Fruit fly (Drosophila melanogaster) whole organism, pupa: ENCODE results near the gene pinta.

Experiments
- CG10348 ChIP-seq: fragments of 200-800 bp; sonication (Bioruptor generic); IDR thresholded peaks from 2 replicates; pipeline ENCODE4 v1.3.6; 2022; ENCODE audit warnings: missing biosample characterization, missing genetic modification characterization
- CG12605 ChIP-seq: fragments of 200-800 bp; sonication (Bioruptor generic); IDR thresholded peaks from 2 replicates; pipeline ENCODE4 v1.3.6; 2022; ENCODE audit warnings: missing biosample characterization, missing genetic modification characterization
- CG14655 ChIP-seq: fragments of 200-800 bp; sonication (Bioruptor generic); optimal IDR thresholded peaks from 3 replicates; lab custom pipeline; 2017; ENCODE audit warnings: mild to moderate bottlenecking, missing biosample characterization, missing genetic modification reagents, missing genetic modification characterization
- CG15710 ChIP-seq: fragments of 200-800 bp; sonication (Bioruptor generic); optimal IDR thresholded peaks from 2 replicates; lab custom pipeline; 2018; ENCODE audit warnings: missing biosample characterization, mild to moderate bottlenecking, missing genetic modification characterization, moderate library complexity
- CG17806 ChIP-seq: fragments of 200-800 bp; sonication (Bioruptor generic); optimal IDR thresholded peaks from 2 replicates; lab custom pipeline; 2018; ENCODE audit warnings: missing biosample characterization, mild to moderate bottlenecking, missing genetic modification characterization, moderate library complexity
- CG32121 ChIP-seq: fragments of 200-800 bp; sonication (Bioruptor generic); IDR thresholded peaks from 2 replicates; pipeline ENCODE4 v1.3.6; 2022; ENCODE audit warnings: missing biosample characterization, missing genetic modification characterization
- CG34367 ChIP-seq: fragments of 200-800 bp; sonication (Bioruptor generic); optimal IDR thresholded peaks from 2 replicates; lab custom pipeline; 2018; ENCODE audit warnings: missing biosample characterization, mild to moderate bottlenecking, missing genetic modification characterization
- CG4496 ChIP-seq: fragments of 200-800 bp; sonication (Bioruptor generic); IDR thresholded peaks from 3 replicates; pipeline ENCODE4 v1.3.6; 2022; ENCODE audit warnings: missing biosample characterization, missing genetic modification characterization
- CG8159 ChIP-seq: fragments of 200-800 bp; sonication (Bioruptor generic); optimal IDR thresholded peaks from 3 replicates; lab custom pipeline; 2018; ENCODE audit warnings: missing biosample characterization, mild to moderate bottlenecking, missing genetic modification characterization, moderate library complexity
- CG8301 ChIP-seq: fragments of 200-800 bp; sonication (Bioruptor generic); optimal IDR thresholded peaks from 2 replicates; lab custom pipeline; 2018; ENCODE audit warnings: missing biosample characterization, mild to moderate bottlenecking, missing genetic modification characterization
- CG9948 ChIP-seq: fragments of 200-800 bp; sonication (Bioruptor generic); optimal IDR thresholded peaks from 2 replicates; lab custom pipeline; 2018; ENCODE audit warnings: missing biosample characterization, mild to moderate bottlenecking, missing genetic modification characterization, moderate library complexity
- D1 ChIP-seq: fragments of 200-800 bp; sonication (Bioruptor generic); optimal IDR thresholded peaks from 2 replicates; lab custom pipeline; 2018; ENCODE audit warnings: missing biosample characterization, mild to moderate bottlenecking, missing genetic modification characterization, moderate library complexity
- EcR ChIP-seq: fragments of 200-800 bp; sonication (Bioruptor generic); optimal IDR thresholded peaks from 3 replicates; lab custom pipeline; 2019; ENCODE audit warnings: missing biosample characterization, missing genetic modification characterization, mild to moderate bottlenecking, moderate library complexity, missing genetic modification reagents
- Ets98B ChIP-seq: fragments of 200-800 bp; sonication (Bioruptor generic); IDR thresholded peaks from 2 replicates; pipeline ENCODE4 v1.3.6; 2022; ENCODE audit warnings: missing biosample characterization, missing genetic modification characterization
- Pif1A ChIP-seq: fragments of 200-800 bp; sonication (Bioruptor generic); optimal IDR thresholded peaks from 3 replicates; lab custom pipeline; 2016; ENCODE audit warnings: missing biosample characterization, missing genetic modification characterization
- Pif1B ChIP-seq: fragments of 200-800 bp; sonication (Bioruptor generic); optimal IDR thresholded peaks from 3 replicates; lab custom pipeline; 2016; ENCODE audit warnings: missing biosample characterization, missing genetic modification characterization
- Snoo ChIP-seq: fragments of 200-800 bp; sonication (Bioruptor generic); optimal IDR thresholded peaks from 3 replicates; lab custom pipeline; 2017; ENCODE audit warnings: missing biosample characterization, mild to moderate bottlenecking, missing genetic modification characterization, inconsistent platforms
- fd96Ca ChIP-seq: fragments of 200-800 bp; sonication (Bioruptor generic); IDR thresholded peaks from 3 replicates; pipeline ENCODE4 v1.3.6; 2022; ENCODE audit warnings: missing biosample characterization, missing genetic modification characterization
- gl ChIP-seq: fragments of 200-800 bp; sonication (Bioruptor generic); optimal IDR thresholded peaks from 2 replicates; lab custom pipeline; 2018; ENCODE audit warnings: missing biosample characterization, mild to moderate bottlenecking, missing genetic modification characterization
- rn ChIP-seq: fragments of 200-800 bp; sonication (Bioruptor generic); IDR thresholded peaks from 2 replicates; pipeline ENCODE4 v1.3.6; 2022; ENCODE audit warnings: missing biosample characterization, missing genetic modification characterization

pinta gene

DNA sequence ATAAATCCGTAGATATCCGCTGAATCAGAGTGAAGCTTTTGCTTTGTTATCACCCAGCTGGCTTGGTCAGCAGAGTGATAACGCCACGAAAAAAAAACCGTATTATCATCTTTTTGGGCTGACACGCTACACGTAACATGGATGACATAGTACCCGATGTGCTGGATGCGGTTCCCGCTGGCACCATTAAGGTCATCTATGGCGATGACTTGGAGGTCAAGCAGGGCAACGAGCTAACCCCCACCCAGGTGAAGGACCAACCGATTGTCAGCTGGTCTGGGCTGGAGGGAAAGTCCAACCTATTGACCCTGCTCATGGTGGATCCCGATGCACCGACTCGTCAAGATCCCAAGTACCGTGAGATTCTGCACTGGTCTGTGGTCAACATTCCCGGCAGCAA is 40.4 kb upstream of the pinta start:
- TF ChIP-seq Pif1B (GFP tag; lab: Kevin White, UChicago), result no peak
- no peak for TF ChIP-seq CG12605 (GFP tag; lab: Robert Waterston, UW)
- TF ChIP-seq CG4496 (GFP tag; lab: Robert Waterston, UW), result no peak
- no peak for TF ChIP-seq D1
- TF ChIP-seq CG32121 (GFP tag; lab: Robert Waterston, UW), result no peak
- TF ChIP-seq Snoo (tag; lab: Kevin White, UChicago), result no peak
- TF ChIP-seq fd96Ca (GFP tag; lab: Robert Waterston, UW), result no peak
- no peak for TF ChIP-seq CG34367 (tag; lab: Kevin White, UChicago)
- TF ChIP-seq CG9948 (tag; lab: Kevin White, UChicago), result no peak
- no peak for TF ChIP-seq Ets98B (GFP tag; lab: Robert Waterston, UW)
- no peak for TF ChIP-seq CG17806
- no peak for TF ChIP-seq CG10348
- no peak for TF ChIP-seq rn
- TF ChIP-seq Pif1A (GFP tag; lab: Kevin White, UChicago), result no peak
- TF ChIP-seq CG8159 (tag; lab: Kevin White, UChicago), result no peak
- no peak for TF ChIP-seq CG15710 (tag; lab: Kevin White, UChicago)
- no peak for TF ChIP-seq EcR (GFP tag; lab: Kevin White, UChicago)
- no peak for TF ChIP-seq CG14655 (GFP tag; lab: Kevin White, UChicago)
- TF ChIP-seq CG8301, result no peak

dm6 chr3R:22464611-22465113 is 39.9 kb upstream of the pinta start, which contains the start of gene CG7054:
Gene CG7054, plus strand, starts transcription at chr3R:22464985.
- no peak for TF ChIP-seq CG9948 (tag; lab: Kevin White, UChicago)
- 0 out of 3 replicates have a peak, but pooled peaks have one; percentile 16 for TF ChIP-seq CG4496 (GFP tag; lab: Robert Waterston, UW)
- peak; percentile 9; the same call in 1 of the 2 replicates for TF ChIP-seq Ets98B (GFP tag; lab: Robert Waterston, UW)
- TF ChIP-seq, all 21 proteins: peak for 2

- TF ChIP-seq CG8159 (tag; lab: Kevin White, UChicago), result no peak
- no peak for TF ChIP-seq EcR (GFP tag; lab: Kevin White, UChicago)
- TF ChIP-seq CG14655 (GFP tag; lab: Kevin White, UChicago), result no peak
- no peak for TF ChIP-seq rn
- no peak for TF ChIP-seq CG8301
- no peak for TF ChIP-seq Ets98B (GFP tag; lab: Robert Waterston, UW)
- no peak for TF ChIP-seq Snoo (tag; lab: Kevin White, UChicago)
- no peak for TF ChIP-seq fd96Ca (GFP tag; lab: Robert Waterston, UW)
- TF ChIP-seq CG34367 (tag; lab: Kevin White, UChicago), result no peak
- no peak for TF ChIP-seq gl
- no peak for TF ChIP-seq CG9948 (tag; lab: Kevin White, UChicago)
These were observed 37.2 kb upstream of the pinta start, which contains the start of the genes Rpn7 and AP-2mu for dm6 chr3R:22461673-22462585. Gene Rpn7, minus strand, starts transcription at chr3R:22462054. Gene AP-2mu, plus strand, starts transcription at chr3R:22462455.

dm6 chr3R:22456007-22456406 is 31.3 kb upstream of the pinta start:
- TF ChIP-seq CG32121 (GFP tag; lab: Robert Waterston, UW), result no peak
- TF ChIP-seq rn, result no peak
- TF ChIP-seq Pif1A (GFP tag; lab: Kevin White, UChicago), result no peak
- TF ChIP-seq Pif1B (GFP tag; lab: Kevin White, UChicago), result no peak
- TF ChIP-seq CG4496 (GFP tag; lab: Robert Waterston, UW), result no peak
- no peak for TF ChIP-seq CG17806
- TF ChIP-seq CG8301, result no peak
- TF ChIP-seq EcR (GFP tag; lab: Kevin White, UChicago), result no peak

DNA sequence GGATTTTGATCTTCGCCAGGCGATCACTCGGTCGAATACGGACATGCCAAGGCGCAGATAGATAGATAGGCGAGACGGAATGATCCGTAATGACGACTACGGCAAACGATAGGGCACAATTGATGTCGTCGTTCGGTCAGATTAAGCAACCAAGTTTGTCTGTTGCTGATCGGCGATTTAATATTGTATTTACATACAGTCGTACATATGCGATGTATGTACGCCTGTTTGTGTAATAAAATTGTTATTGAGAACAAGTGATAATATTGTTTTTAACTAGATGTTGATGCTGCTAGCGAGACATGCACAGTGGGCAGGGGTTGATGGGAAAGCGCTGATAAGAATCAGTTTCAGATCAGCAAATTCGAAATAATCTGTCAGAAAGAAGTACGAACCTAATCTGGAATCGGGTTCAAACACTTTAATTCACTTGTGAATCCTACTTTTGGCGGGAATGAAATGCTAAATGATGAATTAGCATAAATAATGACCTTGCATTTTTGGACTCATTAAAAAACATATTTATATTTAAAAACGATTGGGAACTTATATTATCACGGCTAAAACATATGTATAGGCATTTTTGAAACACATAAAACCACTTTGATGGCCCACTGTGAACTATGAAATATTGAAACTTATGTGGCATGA is 30.7 kb upstream of the pinta start:
- TF ChIP-seq fd96Ca (GFP tag; lab: Robert Waterston, UW) (0 out of 3 replicates have a peak, but pooled peaks have one; percentile 16), CG32121 (GFP tag; lab: Robert Waterston, UW) (no peak), D1 (no peak), CG8159 (tag; lab: Kevin White, UChicago) (peak; percentile 71), CG15710 (tag; lab: Kevin White, UChicago) (peak; percentile 39), Ets98B (GFP tag; lab: Robert Waterston, UW) (no peak), CG34367 (tag; lab: Kevin White, UChicago) (peak; percentile 16), CG9948 (tag; lab: Kevin White, UChicago) (peak; percentile 50), Pif1B (GFP tag; lab: Kevin White, UChicago) (peak; percentile 17), Snoo (tag; lab: Kevin White, UChicago) (no peak), CG8301 (peak; percentile 41), CG4496 (GFP tag; lab: Robert Waterston, UW) (no peak), EcR (GFP tag; lab: Kevin White, UChicago) (no peak), Pif1A (GFP tag; lab: Kevin White, UChicago) (no peak), CG10348 (no peak), CG17806 (peak; percentile 14)
